Worm (Caenorhabditis elegans) whole organism, L3 larva: ENCODE results near the gene atg-16.1.

ENCODE experiments used
- R02D3.7 ChIP-seq: fragments of 150-350 bp; optimal IDR thresholded peaks from 2 replicates; lab custom pipeline; 2014; ENCODE audit warnings: missing biosample characterization, missing genetic modification characterization
- aly-2 ChIP-seq: fragments of 150-350 bp; optimal IDR thresholded peaks from 2 replicates; lab custom pipeline; 2014; ENCODE audit warnings: missing biosample characterization, missing genetic modification characterization
- ama-1 ChIP-seq: fragments of 150-350 bp; optimal IDR thresholded peaks from 2 replicates; lab custom pipeline; 2018
- elt-3 ChIP-seq, 3 experiments: fragments of 150-350 bp in 1 of 3; sonication (generic microtip) in 2 of 3; optimal IDR thresholded peaks; 2 replicates in 2 of 3; 4 replicates in 1 of 3; lab custom pipeline; 2014 to 2017; ENCODE audit warnings: missing biosample characterization in 3 of 3, missing genetic modification characterization in 3 of 3
- fkh-2 ChIP-seq: fragments of 150-350 bp; optimal IDR thresholded peaks from 2 replicates; lab custom pipeline; 2014; ENCODE audit warnings: missing biosample characterization, missing genetic modification reagents, missing genetic modification characterization
- mdl-1 ChIP-seq: fragments of 150-350 bp; optimal IDR thresholded peaks from 2 replicates; lab custom pipeline; 2014; ENCODE audit warnings: missing biosample characterization, missing genetic modification characterization
- nhr-11 ChIP-seq: fragments of 150-350 bp; optimal IDR thresholded peaks from 2 replicates; lab custom pipeline; 2014; ENCODE audit warnings: missing biosample characterization, missing genetic modification characterization
- nhr-23 ChIP-seq: fragments of 150-350 bp; optimal IDR thresholded peaks from 2 replicates; lab custom pipeline; 2014; ENCODE audit warnings: missing biosample characterization, missing genetic modification reagents, missing genetic modification characterization
- nhr-28 ChIP-seq: fragments of 150-350 bp; optimal IDR thresholded peaks from 2 replicates; lab custom pipeline; 2014; ENCODE audit warnings: missing biosample characterization, missing genetic modification characterization
- nhr-43 ChIP-seq: sonication (generic microtip); optimal IDR thresholded peaks from 2 replicates; lab custom pipeline; 2016; ENCODE audit warnings: mild to moderate bottlenecking, missing genetic modification characterization, missing compliant biosample characterization; ENCODE audit not compliant: poor library complexity, severe bottlenecking
- nhr-77 ChIP-seq: fragments of 150-350 bp; optimal IDR thresholded peaks from 2 replicates; lab custom pipeline; 2014; ENCODE audit warnings: missing biosample characterization, missing genetic modification characterization
- pha-4 ChIP-seq: fragments of 150-350 bp; optimal IDR thresholded peaks from 2 replicates; lab custom pipeline; 2014; ENCODE audit warnings: missing biosample characterization, missing genetic modification reagents, missing genetic modification characterization
- zag-1 ChIP-seq: fragments of 150-350 bp; optimal IDR thresholded peaks from 2 replicates; lab custom pipeline; 2014; ENCODE audit warnings: missing biosample characterization, missing genetic modification characterization
- ztf-11 ChIP-seq: fragments of 150-350 bp; optimal IDR thresholded peaks from 2 replicates; lab custom pipeline; 2014; ENCODE audit warnings: missing biosample characterization, missing genetic modification characterization

DNA sequence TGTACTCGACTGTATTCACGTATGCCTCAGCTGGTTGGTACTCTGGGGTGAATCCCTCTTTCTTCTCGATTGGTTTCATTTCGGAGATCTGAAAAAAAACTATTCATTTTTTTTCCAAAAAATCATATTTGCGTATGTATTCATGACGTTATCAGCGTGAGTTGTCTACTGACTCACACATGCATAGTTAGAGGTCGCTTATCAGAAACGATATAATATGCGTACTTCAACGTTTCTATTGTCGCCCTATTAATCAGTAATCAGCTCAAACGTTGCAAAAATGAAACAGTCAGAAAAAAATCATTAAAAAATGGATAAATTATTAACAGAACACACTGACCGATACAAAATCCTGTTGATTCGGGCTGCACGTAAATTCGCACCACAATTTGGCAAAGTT, 16.2 kb upstream of the atg-16.1 start:
- TF ChIP-seq mdl-1 (tag; lab: Kevin White, UChicago) (no peak), nhr-11 (tag; lab: Kevin White, UChicago) (no peak), zag-1 (no peak), nhr-28 (no peak), nhr-43 (tag; lab: Kevin White, UChicago) (no peak), ama-1 (lab: Kevin White, UChicago) (no peak), fkh-2 (tag; lab: Kevin White, UChicago) (no peak), pha-4 (tag; lab: Kevin White, UChicago) (peak; percentile 16), aly-2 (tag; lab: Kevin White, UChicago) (no peak), ztf-11 (tag; lab: Kevin White, UChicago) (no peak), nhr-77 (tag; lab: Kevin White, UChicago) (no peak), elt-3 (tag; optimal IDR thresholded peaks at IDR 0.05; lab: Kevin White, UChicago) (no peak), nhr-23 (tag; lab: Kevin White, UChicago) (no peak), R02D3.7 (no peak)
